Worm (Caenorhabditis elegans) whole organism, L2 larva: ENCODE data around the gene acr-24.

Source experiments
- C34F6.9 ChIP-seq: fragments of 150-350 bp; optimal IDR thresholded peaks from 2 replicates; lab custom pipeline; 2014; ENCODE audit warnings: missing biosample characterization, missing genetic modification characterization
- R02D3.7 ChIP-seq: fragments of 150-350 bp; optimal IDR thresholded peaks from 2 replicates; lab custom pipeline; 2014; ENCODE audit warnings: missing biosample characterization, missing genetic modification characterization
- Y55F3AM.14 ChIP-seq: fragments of 200-800 bp; sonication (Bioruptor generic); optimal IDR thresholded peaks from 2 replicates; lab custom pipeline; 2018; ENCODE audit warnings: mild to moderate bottlenecking, missing genetic modification characterization, missing compliant biosample characterization
- aly-2 ChIP-seq: fragments of 150-350 bp; optimal IDR thresholded peaks from 2 replicates; lab custom pipeline; 2014; ENCODE audit warnings: missing biosample characterization, missing genetic modification characterization
- ama-1 ChIP-seq: fragments of 150-350 bp; optimal IDR thresholded peaks from 2 replicates; lab custom pipeline; 2018; ENCODE audit warnings: inconsistent platforms
- blmp-1 ChIP-seq: sonication (generic microtip); optimal IDR thresholded peaks from 2 replicates; lab custom pipeline; 2017; ENCODE audit warnings: missing genetic modification characterization, mild to moderate bottlenecking, missing compliant biosample characterization, antibody characterized with exemption, moderate library complexity; ENCODE audit not compliant: insufficient read depth
- ceh-16 ChIP-seq: fragments of 150-350 bp; optimal IDR thresholded peaks from 2 replicates; lab custom pipeline; 2014; ENCODE audit warnings: missing biosample characterization, missing genetic modification characterization
- ceh-82 ChIP-seq: fragments of 150-350 bp; optimal IDR thresholded peaks from 2 replicates; lab custom pipeline; 2014; ENCODE audit warnings: missing biosample characterization, missing genetic modification characterization
- crh-2 ChIP-seq: sonication (generic microtip); optimal IDR thresholded peaks from 2 replicates; lab custom pipeline; 2017; ENCODE audit warnings: missing biosample characterization, missing genetic modification characterization
- dmd-4 ChIP-seq: sonication (generic microtip); optimal IDR thresholded peaks from 2 replicates; lab custom pipeline; 2017; ENCODE audit warnings: missing biosample characterization, missing genetic modification characterization
- egl-27 ChIP-seq: sonication (generic microtip); optimal IDR thresholded peaks from 3 replicates; lab custom pipeline; 2017; ENCODE audit warnings: missing biosample characterization, missing genetic modification reagents, missing genetic modification characterization
- elt-1 ChIP-seq: fragments of 150-350 bp; optimal IDR thresholded peaks from 2 replicates; lab custom pipeline; 2014; ENCODE audit warnings: missing biosample characterization, missing genetic modification characterization
- elt-3 ChIP-seq: sonication (generic microtip); optimal IDR thresholded peaks from 2 replicates; lab custom pipeline; 2017; ENCODE audit warnings: missing biosample characterization, missing genetic modification characterization
- lin-11 ChIP-seq: fragments of 150-350 bp; sonication (generic microtip); optimal IDR thresholded peaks from 2 replicates; lab custom pipeline; 2014; ENCODE audit warnings: missing biosample characterization, missing genetic modification characterization, inconsistent platforms, mixed read lengths
- lin-13 ChIP-seq: fragments of 150-350 bp; optimal IDR thresholded peaks from 2 replicates; lab custom pipeline; 2014; ENCODE audit warnings: missing biosample characterization, missing genetic modification reagents, missing genetic modification characterization
- lin-39 ChIP-seq: fragments of 150-350 bp; optimal IDR thresholded peaks from 2 replicates; lab custom pipeline; 2014; ENCODE audit warnings: missing biosample characterization, missing genetic modification reagents, missing genetic modification characterization
- lsy-2 ChIP-seq, 2 experiments: fragments of 150-350 bp in 1 of 2; sonication (generic microtip) in 1 of 2; optimal IDR thresholded peaks; 2 replicates each; lab custom pipeline; 2014 to 2017; ENCODE audit warnings: missing biosample characterization in 2 of 2, missing genetic modification characterization in 2 of 2
- mbf-1 ChIP-seq: sonication (generic microtip); optimal IDR thresholded peaks from 2 replicates; lab custom pipeline; 2017; ENCODE audit warnings: missing biosample characterization, missing genetic modification characterization
- mdl-1 ChIP-seq, 2 experiments: fragments of 150-350 bp in 1 of 2; sonication (generic microtip) in 1 of 2; optimal IDR thresholded peaks; 2 replicates each; lab custom pipeline; 2017; ENCODE audit warnings: missing biosample characterization in 2 of 2, missing genetic modification characterization in 2 of 2
- nhr-11 ChIP-seq: fragments of 150-350 bp; optimal IDR thresholded peaks from 2 replicates; lab custom pipeline; 2014; ENCODE audit warnings: missing biosample characterization, missing genetic modification characterization
- nhr-21 ChIP-seq: fragments of 150-350 bp; optimal IDR thresholded peaks from 2 replicates; lab custom pipeline; 2014; ENCODE audit warnings: missing biosample characterization, missing genetic modification characterization
- nhr-23 ChIP-seq: fragments of 150-350 bp; optimal IDR thresholded peaks from 2 replicates; lab custom pipeline; 2014; ENCODE audit warnings: missing biosample characterization, missing genetic modification reagents, missing genetic modification characterization
- nhr-237 ChIP-seq: fragments of 150-350 bp; optimal IDR thresholded peaks from 2 replicates; lab custom pipeline; 2014; ENCODE audit warnings: missing biosample characterization, missing genetic modification characterization
- nhr-77 ChIP-seq: fragments of 150-350 bp; optimal IDR thresholded peaks from 2 replicates; lab custom pipeline; 2014; ENCODE audit warnings: missing biosample characterization, missing genetic modification characterization
- sem-4 ChIP-seq: fragments of 150-350 bp; optimal IDR thresholded peaks from 2 replicates; lab custom pipeline; 2014; ENCODE audit warnings: missing biosample characterization, missing genetic modification reagents, missing genetic modification characterization
- skn-1 ChIP-seq: sonication (generic microtip); optimal IDR thresholded peaks from 2 replicates; lab custom pipeline; 2017; ENCODE audit warnings: missing biosample characterization, missing genetic modification characterization
- sma-3 ChIP-seq: sonication (generic microtip); optimal IDR thresholded peaks from 2 replicates; lab custom pipeline; 2016; ENCODE audit warnings: missing genetic modification reagents, missing genetic modification characterization, missing compliant biosample characterization
- sma-9 ChIP-seq, 2 experiments: fragments of 150-350 bp in 1 of 2; sonication (generic microtip) in 1 of 2; optimal IDR thresholded peaks; 2 replicates each; lab custom pipeline; 2014 to 2016; ENCODE audit warnings: missing genetic modification characterization in 2 of 2, mild to moderate bottlenecking in 1 of 2, missing biosample characterization in 1 of 2, missing compliant biosample characterization in 1 of 2, missing genetic modification reagents in 1 of 2, moderate library complexity in 1 of 2
- unc-39 ChIP-seq: fragments of 150-350 bp; optimal IDR thresholded peaks from 2 replicates; lab custom pipeline; 2014; ENCODE audit warnings: missing biosample characterization, missing genetic modification characterization
- unc-55 ChIP-seq: fragments of 150-350 bp; sonication (generic microtip); optimal IDR thresholded peaks from 3 replicates; lab custom pipeline; 2014; ENCODE audit warnings: missing biosample characterization, missing genetic modification reagents, missing genetic modification characterization
- unc-62 ChIP-seq: fragments of 150-350 bp; optimal IDR thresholded peaks from 2 replicates; lab custom pipeline; 2014; ENCODE audit warnings: missing biosample characterization, missing genetic modification reagents, missing genetic modification characterization
- zag-1 ChIP-seq: fragments of 150-350 bp; optimal IDR thresholded peaks from 2 replicates; lab custom pipeline; 2014; ENCODE audit warnings: missing biosample characterization, missing genetic modification characterization
- ztf-1 ChIP-seq: fragments of 200-800 bp; sonication (Bioruptor generic); conservative IDR thresholded peaks from 2 replicates; pipeline ENCODE4 v1.3.6; 2022; ENCODE audit warnings: missing genetic modification characterization, missing compliant biosample characterization
- ztf-11 ChIP-seq: sonication (generic microtip); optimal IDR thresholded peaks from 2 replicates; lab custom pipeline; 2017; ENCODE audit warnings: missing biosample characterization, missing genetic modification characterization

The acr-24 gene

ce11 chrIV:15527282-15527681, 29.9 kb downstream of the acr-24 start:
- TF ChIP-seq nhr-237 (no peak), sma-9 (GFP tag; optimal IDR thresholded peaks at IDR 0.05; lab: Kevin White, UChicago) (no peak), sma-9 (tag; optimal IDR thresholded peaks at IDR 0.05; lab: Kevin White, UChicago) (no peak), sem-4 (no peak), nhr-77 (no peak), sma-3 (GFP tag; lab: Kevin White, UChicago) (no peak), elt-1 (tag; lab: Kevin White, UChicago) (no peak), skn-1 (tag; lab: Kevin White, UChicago) (no peak), lin-11 (tag; lab: Kevin White, UChicago) (no peak), ceh-82 (no peak), nhr-21 (tag; lab: Kevin White, UChicago) (no peak), dmd-4 (tag; lab: Kevin White, UChicago) (no peak), C34F6.9 (tag; lab: Kevin White, UChicago) (no peak), egl-27 (tag; lab: Kevin White, UChicago) (no peak), nhr-11 (no peak), crh-2 (tag; lab: Kevin White, UChicago) (no peak), elt-3 (no peak), lin-39 (tag; lab: Kevin White, UChicago) (no peak)

DNA sequence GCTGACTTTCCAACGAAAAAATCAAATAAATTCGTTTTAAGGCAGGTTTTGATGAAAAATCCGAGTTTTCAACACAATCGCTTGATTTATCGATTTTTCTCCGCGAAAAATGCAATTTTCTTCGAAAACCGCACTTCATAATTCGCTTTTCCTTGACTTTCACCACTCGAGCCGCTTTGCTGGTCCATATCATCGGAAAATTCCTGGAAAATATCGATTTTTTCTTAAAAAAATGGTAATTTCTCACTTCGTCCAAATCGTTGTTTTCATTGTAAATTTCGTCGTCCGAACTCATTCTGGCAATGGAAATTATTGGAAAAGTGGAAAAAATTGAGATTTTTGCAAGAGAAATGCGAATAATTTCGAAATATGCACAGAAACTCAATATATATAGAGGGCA, 30.9 kb downstream of the acr-24 start, which contains the start of gene ari-1.4:
Gene ari-1.4, minus strand, starts transcription at position 295 of the 400 bp plus-strand sequence.
- no peak for TF ChIP-seq nhr-23 (tag; lab: Kevin White, UChicago)
- no peak for TF ChIP-seq ztf-11 (tag; lab: Kevin White, UChicago)
- TF ChIP-seq sma-3 (GFP tag; lab: Kevin White, UChicago), result no peak
- TF ChIP-seq unc-62 (GFP tag; lab: Kevin White, UChicago), result no peak
- TF ChIP-seq ztf-1 (GFP tag; lab: Robert Waterston, UW), result no peak
- no peak for TF ChIP-seq nhr-21 (tag; lab: Kevin White, UChicago)
- TF ChIP-seq R02D3.7, result no peak
- no peak for TF ChIP-seq elt-3
- no peak for TF ChIP-seq nhr-11

- TF ChIP-seq unc-55 (GFP tag; lab: Kevin White, UChicago), result peak; percentile 27
- TF ChIP-seq lsy-2 (tag; optimal IDR thresholded peaks at IDR 0.05; lab: Kevin White, UChicago), result peak in 1 of 2 experiments; percentile 59
- TF ChIP-seq lin-13 (GFP tag; lab: Kevin White, UChicago), result peak; percentile 19
- TF ChIP-seq, all 48 proteins: peak for 3; not testable (repeated sequence) for 45
These were observed 31.5 kb downstream of the acr-24 start for ce11 chrIV:15528826-15529225.

ce11 chrIV:15530486-15530885, 33.1 kb downstream of the acr-24 start:
- TF ChIP-seq lsy-2 (tag; optimal IDR thresholded peaks at IDR 0.05; lab: Kevin White, UChicago), result peak in 1 of 2 experiments; percentile 74
- TF ChIP-seq, all 48 proteins: peak for 1; not testable (repeated sequence) for 47

DNA sequence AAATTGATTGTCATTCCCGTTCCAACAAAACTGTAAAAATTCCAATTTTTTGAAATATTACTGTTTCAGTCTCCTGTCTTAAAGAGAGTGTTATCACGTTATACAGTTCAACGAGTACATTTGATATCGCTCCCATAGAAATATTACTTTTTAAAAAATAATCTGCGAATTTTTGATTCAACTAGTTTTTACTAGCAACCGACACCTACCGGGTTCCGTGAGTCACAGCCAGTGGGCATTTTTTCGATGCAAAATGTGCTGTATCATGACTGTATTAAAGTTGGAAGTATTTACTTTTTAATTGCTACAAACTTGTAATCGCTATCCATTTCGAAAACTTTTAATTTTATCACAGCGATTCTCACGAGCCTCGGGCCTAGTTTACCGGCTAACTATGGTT, 40.0 kb downstream of the acr-24 start:
- TF ChIP-seq sma-9 (GFP tag; optimal IDR thresholded peaks at IDR 0.05; lab: Kevin White, UChicago) (no peak), sma-9 (tag; optimal IDR thresholded peaks at IDR 0.05; lab: Kevin White, UChicago) (no peak), zag-1 (tag; lab: Kevin White, UChicago) (no peak), skn-1 (tag; lab: Kevin White, UChicago) (no peak), lin-39 (tag; lab: Kevin White, UChicago) (no peak), unc-62 (GFP tag; lab: Kevin White, UChicago) (no peak), ama-1 (lab: Kevin White, UChicago) (no peak), nhr-21 (tag; lab: Kevin White, UChicago) (no peak), lin-11 (tag; lab: Kevin White, UChicago) (no peak), mdl-1 (tag; optimal IDR thresholded peaks at IDR 0.05; lab: Kevin White, UChicago) (no peak), dmd-4 (tag; lab: Kevin White, UChicago) (no peak), sem-4 (no peak)
- TF ChIP-seq, all 48 proteins: peak for 0

ce11 chrIV:15539447-15539994, 42.2 kb downstream of the acr-24 start, which contains the start of gene Y73F8A.35:
TSS of gene Y73F8A.35 (minus strand) at chrIV:15539944.
- TF ChIP-seq nhr-21 (tag; lab: Kevin White, UChicago) (no peak), mbf-1 (no peak), Y55F3AM.14 (GFP tag; lab: Kevin White, UChicago) (no peak), unc-39 (no peak), aly-2 (no peak), ceh-16 (tag; lab: Kevin White, UChicago) (no peak), R02D3.7 (no peak), nhr-77 (no peak), elt-3 (no peak), ceh-82 (no peak), C34F6.9 (tag; lab: Kevin White, UChicago) (no peak), blmp-1 (no peak)
